Worm (Caenorhabditis elegans): ENCODE data around the gene hrpu-2.

Gene hrpu-2

DNA sequence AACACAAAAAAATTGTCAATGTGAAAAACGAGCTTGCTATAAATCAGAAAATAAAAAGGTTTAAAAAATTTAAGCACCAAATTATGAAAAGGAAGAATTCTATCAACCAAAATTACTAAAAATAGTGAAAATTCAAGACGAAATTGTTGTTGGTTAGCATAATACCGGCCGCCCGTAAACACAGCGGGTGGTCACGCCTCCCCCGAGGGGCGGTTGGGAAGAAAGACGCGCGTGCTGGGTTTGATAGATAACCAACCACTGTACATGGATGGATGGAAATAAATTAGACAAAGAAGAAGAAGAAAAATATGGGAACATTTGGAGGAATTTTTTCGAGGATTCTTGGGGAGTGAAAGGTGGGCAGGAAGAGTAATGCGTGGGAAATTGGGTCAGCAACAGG is 35.4 kb upstream of the hrpu-2 start:
- TF ChIP-seq Y5F2A.4 (GFP tag; optimal IDR thresholded peaks at IDR 0.05) (no peak), ztf-7 (tag; optimal IDR thresholded peaks at IDR 0.05) (no peak), unc-130 (GFP tag; optimal IDR thresholded peaks at IDR 0.05) (no peak), nhr-6 (tag; optimal IDR thresholded peaks at IDR 0.05) (no peak), sdz-12 (GFP tag; optimal IDR thresholded peaks at IDR 0.05) (no peak), egl-43 (GFP tag; IDR thresholded peaks at IDR 0.05) (no peak), Y75B8A.6 (GFP tag; IDR thresholded peaks at IDR 0.05) (no peak), mdt-29 (GFP tag; IDR thresholded peaks at IDR 0.05) (no peak), lin-13 (GFP tag; optimal IDR thresholded peaks at IDR 0.05) (no peak), aha-1 (tag) (no peak), lsy-2 (tag; optimal IDR thresholded peaks at IDR 0.05) (no peak), F37D6.2 (tag; optimal IDR thresholded peaks at IDR 0.05) (no peak), nhr-10 (tag; optimal IDR thresholded peaks at IDR 0.05) (no peak), mxl-3 (GFP tag; optimal IDR thresholded peaks at IDR 0.05) (no peak), nhr-11 (tag; optimal IDR thresholded peaks at IDR 0.05) (no peak)

DNA sequence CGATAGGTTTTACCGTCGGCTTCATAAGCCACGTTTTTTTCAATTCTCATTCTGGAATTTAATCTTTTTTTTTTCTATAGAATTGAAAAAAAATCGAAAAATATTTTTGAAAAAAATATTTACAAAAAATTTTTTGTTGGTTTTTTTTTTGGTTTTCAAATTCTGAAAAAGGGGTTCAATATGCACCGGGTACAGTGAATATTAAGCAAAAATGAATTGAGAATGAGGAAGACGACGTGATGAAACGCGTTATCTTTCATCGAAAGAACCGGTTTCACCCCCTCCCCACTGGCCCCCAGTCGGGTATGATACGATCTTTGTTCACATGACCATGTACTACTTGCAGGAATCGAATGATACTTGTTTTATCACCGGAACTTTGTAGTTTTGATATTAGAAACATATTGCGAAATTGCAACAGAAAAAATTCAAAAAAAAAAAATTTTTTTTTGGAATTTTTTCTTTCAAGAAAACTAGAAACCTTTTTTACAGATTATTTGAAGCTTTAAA is 28.4 kb upstream of the hrpu-2 start, which contains the start of gene C54E4.5:
Gene C54E4.5 (minus strand): TSS at position 51 of the 510 bp plus-strand sequence.
- no peak for TF ChIP-seq Y75B8A.6 (GFP tag; IDR thresholded peaks at IDR 0.05)
- peak; percentile 10 for TF ChIP-seq dve-1 (tag; optimal IDR thresholded peaks at IDR 0.05; ENCODE audit: insufficient read depth)
- TF ChIP-seq daf-19 (GFP tag; conservative IDR thresholded peaks at IDR 0.05): no peak
- peak in 1 of 2 experiments; percentile 29 for TF ChIP-seq mdl-1 (tag; optimal IDR thresholded peaks at IDR 0.05)
- peak; percentile 94 for TF ChIP-seq nhr-48 (tag; optimal IDR thresholded peaks at IDR 0.05)
- no peak for TF ChIP-seq gei-8 (GFP tag; optimal IDR thresholded peaks at IDR 0.05)
- TF ChIP-seq hlh-11 (tag; optimal IDR thresholded peaks at IDR 0.05): peak; percentile 50
- no peak for TF ChIP-seq nhr-25 (tag; optimal IDR thresholded peaks at IDR 0.05; ENCODE audit: borderline replicate concordance, insufficient read depth)
- no peak for TF ChIP-seq unc-62 (GFP tag; optimal IDR thresholded peaks at IDR 0.05 in 1 of 2)
- TF ChIP-seq unc-62 (tag; optimal IDR thresholded peaks at IDR 0.05): no peak
- TF ChIP-seq aha-1 (tag): peak; percentile 56
- TF ChIP-seq F49E8.2 (tag; optimal IDR thresholded peaks at IDR 0.05; ENCODE audit: borderline replicate concordance): no peak
- TF ChIP-seq Y48G9A.11 (GFP tag; IDR thresholded peaks at IDR 0.05): no peak
- no peak for TF ChIP-seq nhr-111 (GFP tag; optimal IDR thresholded peaks at IDR 0.05)
- peak; percentile 70 for TF ChIP-seq nhr-28 (tag; optimal IDR thresholded peaks at IDR 0.05)
- TF ChIP-seq lin-29 (GFP tag; IDR thresholded peaks at IDR 0.05): no peak
- no peak for TF ChIP-seq F26F4.8 (GFP tag; conservative IDR thresholded peaks at IDR 0.05)
- TF ChIP-seq hlh-30 (tag; optimal IDR thresholded peaks at IDR 0.05; ENCODE audit: insufficient read depth): peak; percentile 63
- no peak for TF ChIP-seq mxl-2 (GFP tag; conservative IDR thresholded peaks at IDR 0.05)
- TF ChIP-seq D1046.2 (GFP tag; IDR thresholded peaks at IDR 0.05): no peak
- peak; percentile 17 for TF ChIP-seq mxl-3 (GFP tag; optimal IDR thresholded peaks at IDR 0.05)
- TF ChIP-seq php-3 (GFP tag; IDR thresholded peaks at IDR 0.05): no peak
- no peak for TF ChIP-seq ZK337.2 (GFP tag; IDR thresholded peaks at IDR 0.05)
- TF ChIP-seq cey-2 (tag; optimal IDR thresholded peaks at IDR 0.05; ENCODE audit: borderline replicate concordance, insufficient read depth): peak; percentile 14
- TF ChIP-seq mdt-29 (GFP tag; IDR thresholded peaks at IDR 0.05): no peak
- no peak for TF ChIP-seq ceh-32 (tag; optimal IDR thresholded peaks at IDR 0.05; ENCODE audit: poor library complexity)
- no peak for TF ChIP-seq zfp-2 (tag; optimal IDR thresholded peaks at IDR 0.05)
- no peak for TF ChIP-seq nhr-11 (tag; optimal IDR thresholded peaks at IDR 0.05)
- TF ChIP-seq ceh-28 (tag; optimal IDR thresholded peaks at IDR 0.05): no peak
- no peak for TF ChIP-seq R02D3.7 (tag; optimal IDR thresholded peaks at IDR 0.05)
- peak; percentile 38 for TF ChIP-seq dmd-6 (GFP tag; IDR thresholded peaks at IDR 0.05)
- no peak for TF ChIP-seq nhr-41 (GFP tag; IDR thresholded peaks at IDR 0.05)
- TF ChIP-seq madf-5 (GFP tag; IDR thresholded peaks at IDR 0.05): no peak
- no peak for TF ChIP-seq lin-13 (GFP tag; optimal IDR thresholded peaks at IDR 0.05)

All from whole organism, L4 larva.